Fruit fly (Drosophila melanogaster): Measurements from ENCODE around the gene RfC3.

DNA sequence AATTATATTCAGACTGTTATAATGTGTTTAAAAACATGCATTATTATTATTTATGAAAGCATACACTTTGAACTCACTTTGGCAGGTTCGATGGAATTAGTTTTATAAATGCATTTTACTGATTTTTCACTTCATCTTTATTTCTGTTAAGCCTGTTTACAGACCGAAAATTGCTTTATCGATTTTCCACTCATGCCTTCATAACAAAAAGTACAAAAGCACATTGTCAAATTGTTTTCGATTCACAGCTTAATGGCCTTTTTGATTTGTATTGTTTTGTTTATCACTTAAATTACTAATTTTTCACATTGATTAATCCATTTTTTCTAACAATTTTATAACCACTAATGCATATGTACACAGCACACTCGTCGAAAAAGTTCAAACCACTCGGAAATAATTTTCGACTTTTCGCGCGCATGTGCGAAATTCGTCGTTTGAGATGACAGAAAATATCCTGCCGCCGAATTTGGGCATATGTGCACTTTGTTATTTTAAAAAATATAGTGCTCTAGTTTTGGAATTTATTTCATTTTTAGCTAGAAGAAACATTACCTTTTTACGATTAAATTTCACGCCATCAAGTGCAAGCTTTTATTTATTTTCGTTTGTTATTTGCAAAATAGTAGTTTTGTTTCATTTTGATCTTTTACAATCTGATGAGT lies 45.3 kb upstream of the RfC3 start, which contains the start of gene rho-5:
- TF ChIP-seq psq (optimal IDR thresholded peaks at IDR 0.05): no peak
- TF ChIP-seq Dll (optimal IDR thresholded peaks at IDR 0.05): no peak
- no peak for TF ChIP-seq pan (optimal IDR thresholded peaks at IDR 0.05)

Data from whole organism.